Worm (Caenorhabditis elegans): ENCODE results near the gene clec-166.

ce11 chrIV:1264928-1265327 is 13.8 kb upstream of the clec-166 start, which contains the start of gene F38A1.13:
- TF ChIP-seq nhr-77 (tag; optimal IDR thresholded peaks at IDR 0.05): no peak
- TF ChIP-seq ztf-4 (tag; optimal IDR thresholded peaks at IDR 0.05): no peak
- TF ChIP-seq snpc-4 (tag; optimal IDR thresholded peaks at IDR 0.05): no peak
- TF ChIP-seq R02D3.7 (tag; optimal IDR thresholded peaks at IDR 0.05): no peak
- TF ChIP-seq ama-1 (optimal IDR thresholded peaks at IDR 0.05): no peak
- no peak for TF ChIP-seq lin-39 (tag; optimal IDR thresholded peaks at IDR 0.05)
